Fruit fly (Drosophila melanogaster) whole organism, embryonic: ENCODE measurements around the gene Gel.

Experiments used
- CG10565 ChIP-seq: fragments of 200-800 bp; sonication (Bioruptor generic); optimal IDR thresholded peaks from 3 replicates; lab custom pipeline; 2016; ENCODE audit warnings: missing biosample characterization, mild to moderate bottlenecking, missing genetic modification characterization
- CG11695 ChIP-seq: fragments of 200-800 bp; sonication (Bioruptor generic); IDR thresholded peaks from 3 replicates; pipeline ENCODE4 v1.3.6; 2022; ENCODE audit warnings: missing biosample characterization, missing genetic modification characterization
- CG12219 ChIP-seq: fragments of 200-800 bp; sonication (Bioruptor generic); optimal IDR thresholded peaks from 3 replicates; lab custom pipeline; 2018; ENCODE audit warnings: missing biosample characterization, mild to moderate bottlenecking, missing genetic modification characterization
- CG13296 ChIP-seq: fragments of 200-800 bp; sonication (Bioruptor generic); optimal IDR thresholded peaks from 3 replicates; lab custom pipeline; 2018; ENCODE audit warnings: missing biosample characterization, mild to moderate bottlenecking, missing genetic modification characterization
- CG14667 ChIP-seq: fragments of 200-800 bp; sonication (Bioruptor generic); IDR thresholded peaks from 2 replicates; pipeline ENCODE4 v1.3.6; 2022; ENCODE audit warnings: missing biosample characterization, missing genetic modification characterization
- CG16813 ChIP-seq: fragments of 200-800 bp; sonication (Bioruptor generic); IDR thresholded peaks from 3 replicates; pipeline ENCODE4 v1.3.6; 2022; ENCODE audit warnings: missing biosample characterization, missing genetic modification characterization; ENCODE audit not compliant: partially characterized antibody
- CG16863 ChIP-seq: fragments of 200-800 bp; sonication (Bioruptor generic); optimal IDR thresholded peaks from 3 replicates; lab custom pipeline; 2016; ENCODE audit warnings: missing biosample characterization, missing genetic modification characterization
- CG17186 ChIP-seq: fragments of 200-800 bp; sonication (Bioruptor generic); optimal IDR thresholded peaks from 3 replicates; lab custom pipeline; 2017; ENCODE audit warnings: missing biosample characterization, missing genetic modification reagents, missing genetic modification characterization
- CG18476 ChIP-seq: fragments of 200-800 bp; sonication (Bioruptor generic); optimal IDR thresholded peaks from 2 replicates; lab custom pipeline; 2016; ENCODE audit warnings: missing biosample characterization, mild to moderate bottlenecking, missing genetic modification characterization
- CG2202 ChIP-seq: fragments of 200-800 bp; sonication (Bioruptor generic); optimal IDR thresholded peaks from 2 replicates; lab custom pipeline; 2018; ENCODE audit warnings: missing biosample characterization, mild to moderate bottlenecking, missing genetic modification characterization
- CG30403 ChIP-seq: fragments of 200-800 bp; sonication (Bioruptor generic); optimal IDR thresholded peaks from 3 replicates; lab custom pipeline; 2016; ENCODE audit warnings: missing biosample characterization, missing genetic modification characterization
- CG34224 ChIP-seq: fragments of 200-800 bp; sonication (Bioruptor generic); IDR thresholded peaks from 3 replicates; pipeline ENCODE4 v1.3.6; 2022; ENCODE audit warnings: missing biosample characterization, missing genetic modification characterization; ENCODE audit not compliant: partially characterized antibody
- CG4707 ChIP-seq: fragments of 200-800 bp; sonication (Bioruptor generic); optimal IDR thresholded peaks from 2 replicates; lab custom pipeline; 2018; ENCODE audit warnings: missing biosample characterization, mild to moderate bottlenecking, missing genetic modification characterization, moderate library complexity
- CG5245 ChIP-seq: fragments of 200-800 bp; sonication (Bioruptor generic); optimal IDR thresholded peaks from 3 replicates; lab custom pipeline; 2016; ENCODE audit warnings: missing biosample characterization, missing genetic modification characterization
- CG5953 ChIP-seq: fragments of 200-800 bp; sonication (Bioruptor generic); IDR thresholded peaks from 2 replicates; pipeline ENCODE4 v1.3.6; 2022; ENCODE audit warnings: missing biosample characterization, missing genetic modification characterization
- CG6683 ChIP-seq: fragments of 200-800 bp; sonication (Bioruptor generic); optimal IDR thresholded peaks from 2 replicates; lab custom pipeline; 2017; ENCODE audit warnings: missing biosample characterization, mild to moderate bottlenecking, missing genetic modification characterization, missing genetic modification reagents
- CG6765 ChIP-seq: fragments of 200-800 bp; sonication (Bioruptor generic); optimal IDR thresholded peaks from 3 replicates; lab custom pipeline; 2017; ENCODE audit warnings: missing biosample characterization, mild to moderate bottlenecking, missing genetic modification characterization
- CG6791 ChIP-seq: fragments of 200-800 bp; sonication (Bioruptor generic); IDR thresholded peaks from 3 replicates; pipeline ENCODE4 v1.3.6; 2022; ENCODE audit warnings: missing biosample characterization, missing genetic modification characterization; ENCODE audit not compliant: partially characterized antibody
- CG6854 ChIP-seq: fragments of 200-800 bp; sonication (Bioruptor generic); optimal IDR thresholded peaks from 3 replicates; lab custom pipeline; 2017; ENCODE audit warnings: missing biosample characterization, mild to moderate bottlenecking, missing genetic modification characterization
- CG7357 ChIP-seq: fragments of 200-800 bp; sonication (Bioruptor generic); IDR thresholded peaks from 3 replicates; pipeline ENCODE4 v1.3.6; 2022; ENCODE audit warnings: missing biosample characterization, missing genetic modification characterization
- CG7372 ChIP-seq: fragments of 200-800 bp; sonication (Bioruptor generic); IDR thresholded peaks from 2 replicates; pipeline ENCODE4 v1.3.6; 2022; ENCODE audit warnings: missing biosample characterization, missing genetic modification characterization
- Dek ChIP-seq: fragments of 200-800 bp; sonication (Bioruptor generic); optimal IDR thresholded peaks from 3 replicates; lab custom pipeline; 2019; ENCODE audit warnings: missing biosample characterization, mild to moderate bottlenecking, missing genetic modification characterization, moderate library complexity
- Doc2 ChIP-seq: fragments of 200-800 bp; sonication (Bioruptor generic); IDR thresholded peaks from 2 replicates; pipeline ENCODE4 v1.3.6; 2022; ENCODE audit warnings: missing biosample characterization, missing genetic modification characterization
- Eip74EF ChIP-seq, 2 experiments: fragments of 200-800 bp in 1 of 2; fragments of >200 bp in 1 of 2; sonication (Bioruptor generic) in 1 of 2; optimal IDR thresholded peaks; 2 replicates each; lab custom pipeline; 2017 to 2019; ENCODE audit warnings: missing biosample characterization in 2 of 2, missing genetic modification characterization in 2 of 2, mild to moderate bottlenecking in 1 of 2, moderate library complexity in 1 of 2
- Fer3 ChIP-seq: fragments of 200-800 bp; sonication (Bioruptor generic); optimal IDR thresholded peaks from 2 replicates; lab custom pipeline; 2018; ENCODE audit warnings: missing biosample characterization, mild to moderate bottlenecking, missing genetic modification characterization, moderate library complexity
- Hr3 ChIP-seq: fragments of 200-800 bp; sonication (Bioruptor generic); optimal IDR thresholded peaks from 3 replicates; lab custom pipeline; 2016; ENCODE audit warnings: missing biosample characterization, missing genetic modification characterization
- Max ChIP-seq: fragments of 200-800 bp; sonication (Bioruptor generic); optimal IDR thresholded peaks from 2 replicates; lab custom pipeline; 2016; ENCODE audit warnings: missing biosample characterization, mild to moderate bottlenecking, missing genetic modification characterization
- NC2β ChIP-seq: fragments of 200-800 bp; sonication (Bioruptor generic); optimal IDR thresholded peaks from 2 replicates; lab custom pipeline; 2016; ENCODE audit warnings: missing biosample characterization, missing genetic modification characterization
- NK7.1 ChIP-seq: fragments of 200-800 bp; sonication (Bioruptor generic); optimal IDR thresholded peaks from 3 replicates; lab custom pipeline; 2016; ENCODE audit warnings: missing biosample characterization, missing genetic modification characterization
- Oli ChIP-seq: fragments of 200-800 bp; sonication (Bioruptor generic); optimal IDR thresholded peaks from 2 replicates; lab custom pipeline; 2018; ENCODE audit warnings: missing biosample characterization, mild to moderate bottlenecking, missing genetic modification characterization, moderate library complexity
- Ssrp ChIP-seq: fragments of 200-800 bp; sonication (Bioruptor generic); optimal IDR thresholded peaks from 2 replicates; lab custom pipeline; 2018; ENCODE audit warnings: missing biosample characterization, mild to moderate bottlenecking, missing genetic modification characterization, moderate library complexity
- ap ChIP-seq: fragments of 200-800 bp; sonication (Bioruptor generic); IDR thresholded peaks from 2 replicates; pipeline ENCODE4 v1.3.6; 2022; ENCODE audit warnings: missing biosample characterization, missing genetic modification characterization
- ara ChIP-seq: fragments of 200-800 bp; sonication (Bioruptor generic); IDR thresholded peaks from 2 replicates; pipeline ENCODE4 v1.3.6; 2022; ENCODE audit warnings: missing biosample characterization, missing genetic modification characterization
- ase ChIP-seq: fragments of 200-800 bp; sonication (Bioruptor generic); IDR thresholded peaks from 3 replicates; pipeline ENCODE4 v1.3.6; 2022; ENCODE audit warnings: missing biosample characterization, missing genetic modification characterization
- ash1 ChIP-seq: fragments of 200-800 bp; sonication (Bioruptor generic); optimal IDR thresholded peaks from 2 replicates; lab custom pipeline; 2018; ENCODE audit warnings: missing biosample characterization, mild to moderate bottlenecking, missing genetic modification characterization
- cas ChIP-seq: fragments of 200-800 bp; sonication (Bioruptor generic); IDR thresholded peaks from 2 replicates; pipeline ENCODE4 v1.3.6; 2022; ENCODE audit warnings: missing biosample characterization, missing genetic modification characterization
- ftz-f1 ChIP-seq: fragments of 200-800 bp; sonication (Bioruptor generic); optimal IDR thresholded peaks from 2 replicates; lab custom pipeline; 2016; ENCODE audit warnings: missing biosample characterization, missing genetic modification characterization
- gem ChIP-seq: fragments of 200-800 bp; sonication (Bioruptor generic); optimal IDR thresholded peaks from 2 replicates; lab custom pipeline; 2019; ENCODE audit warnings: missing biosample characterization, mild to moderate bottlenecking, missing genetic modification characterization, moderate library complexity
- jigr1 ChIP-seq: fragments of 200-800 bp; sonication (Bioruptor generic); IDR thresholded peaks from 3 replicates; pipeline ENCODE4 v1.3.6; 2022; ENCODE audit warnings: missing biosample characterization, missing genetic modification characterization
- jing ChIP-seq: fragments of 200-800 bp; sonication (Bioruptor generic); optimal IDR thresholded peaks from 2 replicates; lab custom pipeline; 2018; ENCODE audit warnings: missing biosample characterization, mild to moderate bottlenecking, missing genetic modification characterization
- klu ChIP-seq: fragments of 200-800 bp; sonication (Bioruptor generic); IDR thresholded peaks from 2 replicates; pipeline ENCODE4 v1.3.6; 2022; ENCODE audit warnings: missing biosample characterization, missing genetic modification characterization
- nerfin-1 ChIP-seq: fragments of 200-800 bp; sonication (Bioruptor generic); optimal IDR thresholded peaks from 3 replicates; lab custom pipeline; 2019; ENCODE audit warnings: missing biosample characterization, mild to moderate bottlenecking, missing genetic modification characterization, moderate library complexity
- p53 ChIP-seq: fragments of 200-800 bp; sonication (Bioruptor generic); optimal IDR thresholded peaks from 2 replicates; lab custom pipeline; 2016; ENCODE audit warnings: missing biosample characterization, missing genetic modification characterization
- sim ChIP-seq: fragments of 200-800 bp; sonication (Bioruptor generic); IDR thresholded peaks from 2 replicates; pipeline ENCODE4 v1.3.6; 2022; ENCODE audit warnings: missing biosample characterization, missing genetic modification characterization
- slbo ChIP-seq: fragments of 200-800 bp; sonication (Bioruptor generic); IDR thresholded peaks from 2 replicates; pipeline ENCODE4 v1.3.6; 2022; ENCODE audit warnings: missing biosample characterization, missing genetic modification characterization
- tgo ChIP-seq: fragments of 200-800 bp; sonication (Bioruptor generic); IDR thresholded peaks from 3 replicates; pipeline ENCODE4 v1.3.6; 2022; ENCODE audit warnings: missing biosample characterization, missing genetic modification characterization
- tin ChIP-seq: fragments of 200-800 bp; sonication (Bioruptor generic); optimal IDR thresholded peaks from 3 replicates; lab custom pipeline; 2016; ENCODE audit warnings: missing biosample characterization, missing genetic modification characterization
- unc-4 ChIP-seq: fragments of 200-800 bp; sonication (Bioruptor generic); IDR thresholded peaks from 2 replicates; pipeline ENCODE4 v1.3.6; 2022; ENCODE audit warnings: missing biosample characterization, missing genetic modification characterization; ENCODE audit not compliant: partially characterized antibody
- zfh1 ChIP-seq: fragments of 200-800 bp; sonication (Bioruptor generic); IDR thresholded peaks from 3 replicates; pipeline ENCODE4 v1.3.6; 2022; ENCODE audit warnings: missing biosample characterization, missing genetic modification characterization

Gene Gel

DNA sequence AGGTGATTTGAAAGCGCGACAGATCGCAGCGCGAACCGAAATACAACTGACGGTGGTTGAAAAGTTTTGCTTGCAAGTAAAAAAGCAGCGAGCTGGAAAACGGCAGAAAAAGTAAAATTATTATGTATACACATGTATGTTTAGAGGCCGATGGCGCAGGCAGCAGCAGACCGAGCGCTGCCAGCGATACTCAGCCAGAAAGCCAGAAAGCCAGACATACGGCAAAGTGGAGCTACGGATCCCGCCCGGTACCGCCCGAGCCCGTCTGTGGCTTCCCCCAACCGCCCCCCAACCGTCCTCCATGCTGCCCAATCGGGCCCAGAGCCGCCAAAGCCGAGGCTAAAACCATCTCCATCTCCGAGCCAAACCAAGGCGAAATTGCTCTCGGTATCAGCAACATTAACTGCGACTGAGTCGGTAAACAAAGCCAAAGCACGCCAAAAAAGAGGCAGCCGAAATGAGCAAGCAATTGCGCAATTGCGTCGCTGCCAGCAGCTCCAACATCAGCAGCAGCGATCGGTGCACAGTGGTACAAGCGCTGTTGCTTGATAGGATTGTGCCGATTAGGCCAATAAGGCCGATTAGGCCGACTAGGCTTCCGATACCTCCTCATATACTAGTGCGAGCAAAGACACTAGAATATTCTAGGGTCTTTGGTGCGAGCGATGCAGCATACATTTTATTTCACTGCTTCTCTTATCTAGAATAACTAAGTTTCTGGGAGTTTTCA is 19.6 kb upstream of the Gel start, which contains the start of gene CG14636 (continued):
- peak; percentile 67; the same call in 2 of the 3 replicates for TF ChIP-seq jigr1 (GFP tag; lab: Robert Waterston, UW)
- TF ChIP-seq CG5953 (GFP tag; lab: Robert Waterston, UW): peak; percentile 67; the same call in 1 of the 2 replicates
- TF ChIP-seq cas: 0 out of 2 replicates have a peak, but pooled peaks have one; percentile 39
- TF ChIP-seq Eip74EF (GFP tag; optimal IDR thresholded peaks at IDR 0.05; lab: Kevin White, UChicago): peak in 1 of 2 experiments; percentile 25
- TF ChIP-seq CG7357 (GFP tag; lab: Robert Waterston, UW): peak; percentile 70; the same call in 2 of the 3 replicates
- no peak for TF ChIP-seq unc-4 (GFP tag; lab: Robert Waterston, UW)
- no peak for TF ChIP-seq CG6791 (GFP tag; lab: Robert Waterston, UW)
- TF ChIP-seq Hr3 (GFP tag; lab: Kevin White, UChicago): peak; percentile 42
- TF ChIP-seq ap (GFP tag; lab: Robert Waterston, UW): peak; percentile 49
- TF ChIP-seq CG6683 (GFP tag; lab: Kevin White, UChicago): peak; percentile 48
- peak; percentile 17 for TF ChIP-seq NK7.1 (GFP tag; lab: Kevin White, UChicago)
- TF ChIP-seq Max (GFP tag; lab: Kevin White, UChicago): peak; percentile 56
- TF ChIP-seq CG5245: peak; percentile 25
- TF ChIP-seq CG4707 (GFP tag; lab: Kevin White, UChicago): no peak
- TF ChIP-seq CG2202 (tag; lab: Kevin White, UChicago): no peak
- peak; percentile 62 for TF ChIP-seq p53
- TF ChIP-seq tgo (GFP tag; lab: Robert Waterston, UW): peak; percentile 85
- TF ChIP-seq CG16813: no peak
- TF ChIP-seq Dek: peak; percentile 30
- peak; percentile 80 for TF ChIP-seq CG13296 (GFP tag; lab: Kevin White, UChicago)
- peak; percentile 72 for TF ChIP-seq Fer3
- no peak for TF ChIP-seq ara
- peak; percentile 60 for TF ChIP-seq CG30403 (GFP tag; lab: Kevin White, UChicago)
- peak; percentile 70 for TF ChIP-seq CG14667 (GFP tag; lab: Robert Waterston, UW)
- peak; percentile 58 for TF ChIP-seq CG12219 (GFP tag; lab: Kevin White, UChicago)
- no peak for TF ChIP-seq CG18476 (GFP tag; lab: Kevin White, UChicago)
- TF ChIP-seq CG6765 (GFP tag; lab: Kevin White, UChicago): peak; percentile 73
- TF ChIP-seq CG17186: no peak
- peak; percentile 77 for TF ChIP-seq Oli
- peak; percentile 64 for TF ChIP-seq CG16863
- TF ChIP-seq tin (GFP tag; lab: Kevin White, UChicago): peak; percentile 48
- TF ChIP-seq NC2β (GFP tag; lab: Kevin White, UChicago): peak; percentile 62
- TF ChIP-seq klu (GFP tag; lab: Robert Waterston, UW): peak; percentile 68; the same call in 1 of the 2 replicates
- TF ChIP-seq CG6854 (GFP tag; lab: Kevin White, UChicago): peak; percentile 75
- TF ChIP-seq Ssrp (tag; lab: Kevin White, UChicago): peak; percentile 22
- peak; percentile 77 for TF ChIP-seq CG7372 (GFP tag; lab: Robert Waterston, UW)
- TF ChIP-seq slbo: peak; percentile 82
- TF ChIP-seq CG34224: peak; percentile 28; the same call in 1 of the 3 replicates
- TF ChIP-seq jing (GFP tag; lab: Kevin White, UChicago): peak; percentile 58
- peak; percentile 84 for TF ChIP-seq CG11695 (GFP tag; lab: Robert Waterston, UW)
- TF ChIP-seq ash1 (GFP tag; lab: Kevin White, UChicago): no peak
- peak; percentile 60; the same call in 1 of the 3 replicates for TF ChIP-seq zfh1 (GFP tag; lab: Robert Waterston, UW)
- peak; percentile 76 for TF ChIP-seq gem (tag; lab: Kevin White, UChicago)
- no peak for TF ChIP-seq CG10565 (GFP tag; lab: Kevin White, UChicago)
- TF ChIP-seq sim (GFP tag; lab: Robert Waterston, UW): peak; percentile 42; the same call in 1 of the 2 replicates
- TF ChIP-seq nerfin-1 (tag; lab: Kevin White, UChicago): peak; percentile 21
- TF ChIP-seq Doc2 (GFP tag; lab: Robert Waterston, UW): no peak
- TF ChIP-seq ase (GFP tag; lab: Robert Waterston, UW): peak; percentile 73; the same call in 2 of the 3 replicates
- peak; percentile 38 for TF ChIP-seq ftz-f1
